Fruit fly (Drosophila melanogaster): ENCODE measurements around the gene Act88F.

The Act88F gene

DNA sequence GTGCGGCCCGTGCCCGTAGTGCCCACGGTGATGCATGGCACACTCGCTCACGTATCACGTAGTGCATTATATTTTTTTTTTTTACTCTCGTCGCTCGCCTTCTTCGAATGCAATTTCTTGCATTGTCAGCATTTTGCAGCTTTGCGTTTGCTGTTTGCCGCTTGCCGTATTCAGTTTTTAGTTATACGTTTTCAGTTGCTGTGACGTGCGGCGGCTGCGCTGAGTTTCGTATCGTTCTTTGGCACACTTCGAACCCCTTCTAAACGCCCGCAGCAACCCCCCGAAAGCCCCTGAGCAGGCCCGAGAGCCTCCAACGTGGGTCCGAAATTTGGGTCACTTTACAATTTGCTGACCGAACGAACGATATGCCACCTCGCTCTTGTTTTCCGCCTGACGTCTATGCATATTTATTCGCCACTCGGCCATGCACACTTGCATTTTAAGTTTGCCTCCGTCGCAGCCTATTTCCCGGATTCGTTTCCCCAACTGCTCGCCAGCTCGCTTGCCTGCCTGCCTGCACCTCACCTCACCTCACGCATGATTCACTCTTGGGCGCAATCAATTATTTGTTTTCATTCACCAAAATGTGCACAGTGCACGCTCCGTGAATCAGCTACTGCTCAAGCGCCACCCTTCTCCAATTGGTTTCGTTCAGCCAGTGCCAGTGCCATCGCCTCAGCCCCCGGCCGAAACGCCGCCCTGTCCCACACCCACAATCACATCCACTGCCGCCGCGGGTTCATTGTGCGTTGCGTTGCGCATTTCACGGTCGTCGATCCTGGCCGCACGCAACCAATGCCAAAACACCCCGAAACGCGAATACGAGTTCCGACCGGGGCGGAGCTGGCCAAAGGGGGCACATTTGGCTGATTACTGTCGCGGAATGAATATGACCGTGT lies 28.8 kb upstream of the Act88F start:
- TF ChIP-seq sens (GFP tag), result peak; percentile 10
- no peak for TF ChIP-seq cad (GFP tag; optimal IDR thresholded peaks at IDR 0.05)
- TF ChIP-seq vvl (GFP tag; IDR thresholded peaks at IDR 0.05), result peak; percentile 40; the same call in 1 of the 2 replicates
- no peak for TF ChIP-seq CG7271 (tag; optimal IDR thresholded peaks at IDR 0.05)
- no peak for TF ChIP-seq CG6765 (GFP tag; optimal IDR thresholded peaks at IDR 0.05)
- TF ChIP-seq CG3995 (GFP tag; optimal IDR thresholded peaks at IDR 0.05), result no peak
- TF ChIP-seq chinmo (GFP tag; IDR thresholded peaks at IDR 0.05; ENCODE audit: partially characterized antibody), result 0 out of 4 replicates have a peak, but pooled peaks have one; percentile 27
- no peak for TF ChIP-seq D19B (GFP tag; optimal IDR thresholded peaks at IDR 0.05)
- no peak for TF ChIP-seq row (GFP tag; IDR thresholded peaks at IDR 0.05)
- no peak for TF ChIP-seq chif (GFP tag; optimal IDR thresholded peaks at IDR 0.05)
- TF ChIP-seq CG6791 (GFP tag; IDR thresholded peaks at IDR 0.05; ENCODE audit: partially characterized antibody), result 0 out of 3 replicates have a peak, but pooled peaks have one; percentile 13
- no peak for TF ChIP-seq CG1647 (GFP tag; optimal IDR thresholded peaks at IDR 0.05)
- no peak for TF ChIP-seq ind (GFP tag; optimal IDR thresholded peaks at IDR 0.05)
- no peak for TF ChIP-seq CG8281 (tag; optimal IDR thresholded peaks at IDR 0.05)
- no peak for TF ChIP-seq CG2202 (tag; optimal IDR thresholded peaks at IDR 0.05)
- TF ChIP-seq jigr1 (GFP tag; IDR thresholded peaks at IDR 0.05), result no peak
- no peak for TF ChIP-seq luna (GFP tag; optimal IDR thresholded peaks at IDR 0.05)
- TF ChIP-seq H2.0 (GFP tag; IDR thresholded peaks at IDR 0.05), result no peak
- no peak for TF ChIP-seq Jarid2 (GFP tag; optimal IDR thresholded peaks at IDR 0.05)
- TF ChIP-seq Drgx (GFP tag; IDR thresholded peaks at IDR 0.05), result peak; percentile 48; the same call in 1 of the 2 replicates
- TF ChIP-seq Hr78 (GFP tag; optimal IDR thresholded peaks at IDR 0.05), result no peak
- TF ChIP-seq Stat92E (GFP tag; optimal IDR thresholded peaks at IDR 0.05), result no peak
- TF ChIP-seq YL-1 (GFP tag; optimal IDR thresholded peaks at IDR 0.05), result no peak
- TF ChIP-seq CG13624 (GFP tag; optimal IDR thresholded peaks at IDR 0.05), result no peak
- TF ChIP-seq Antp (GFP tag; optimal IDR thresholded peaks at IDR 0.05), result no peak
- no peak for TF ChIP-seq dysf (GFP tag; IDR thresholded peaks at IDR 0.05)
- TF ChIP-seq CG4820 (GFP tag; optimal IDR thresholded peaks at IDR 0.05), result no peak
- TF ChIP-seq ci (GFP tag; IDR thresholded peaks at IDR 0.05), result 0 out of 3 replicates have a peak, but pooled peaks have one; percentile 11
- TF ChIP-seq Hey (tag; optimal IDR thresholded peaks at IDR 0.05), result peak; percentile 71
- peak; percentile 50 for TF ChIP-seq Med (GFP tag)
- TF ChIP-seq B-H2 (GFP tag; optimal IDR thresholded peaks at IDR 0.05), result no peak
- TF ChIP-seq Gug (GFP tag; IDR thresholded peaks at IDR 0.05), result no peak
- TF ChIP-seq CG11696 (GFP tag; IDR thresholded peaks at IDR 0.05), result no peak
- no peak for TF ChIP-seq CG17912 (GFP tag; optimal IDR thresholded peaks at IDR 0.05)
- no peak for TF ChIP-seq grau (tag; optimal IDR thresholded peaks at IDR 0.05)
- TF ChIP-seq CG13424 (tag; optimal IDR thresholded peaks at IDR 0.05), result no peak
- TF ChIP-seq CG10654 (GFP tag; optimal IDR thresholded peaks at IDR 0.05), result no peak
- no peak for TF ChIP-seq Oaz (GFP tag; IDR thresholded peaks at IDR 0.05)
- TF ChIP-seq disco-r (GFP tag; optimal IDR thresholded peaks at IDR 0.05), result no peak
- TF ChIP-seq nerfin-1 (tag; optimal IDR thresholded peaks at IDR 0.05), result peak; percentile 4
- TF ChIP-seq HLH3B (GFP tag; IDR thresholded peaks at IDR 0.05), result no peak
- no peak for TF ChIP-seq tna (GFP tag; IDR thresholded peaks at IDR 0.05; ENCODE audit: partially characterized antibody)
- TF ChIP-seq CG15696 (tag; optimal IDR thresholded peaks at IDR 0.05), result no peak
- TF ChIP-seq CG10431 (GFP tag; optimal IDR thresholded peaks at IDR 0.05), result no peak
- no peak for TF ChIP-seq CTCF (GFP tag; optimal IDR thresholded peaks at IDR 0.05)
- TF ChIP-seq Side (GFP tag; optimal IDR thresholded peaks at IDR 0.05), result no peak
- no peak for TF ChIP-seq ATbp (GFP tag; optimal IDR thresholded peaks at IDR 0.05)
- no peak for TF ChIP-seq Sin3A (optimal IDR thresholded peaks at IDR 0.05)
- TF ChIP-seq usp (GFP tag; optimal IDR thresholded peaks at IDR 0.05), result no peak
- TF ChIP-seq bab2 (GFP tag; optimal IDR thresholded peaks at IDR 0.05), result no peak

All from whole organism, embryonic.